Comparison of ENCODE assay signal across 4 fruit fly cellular contexts in the genomic region with DNA sequence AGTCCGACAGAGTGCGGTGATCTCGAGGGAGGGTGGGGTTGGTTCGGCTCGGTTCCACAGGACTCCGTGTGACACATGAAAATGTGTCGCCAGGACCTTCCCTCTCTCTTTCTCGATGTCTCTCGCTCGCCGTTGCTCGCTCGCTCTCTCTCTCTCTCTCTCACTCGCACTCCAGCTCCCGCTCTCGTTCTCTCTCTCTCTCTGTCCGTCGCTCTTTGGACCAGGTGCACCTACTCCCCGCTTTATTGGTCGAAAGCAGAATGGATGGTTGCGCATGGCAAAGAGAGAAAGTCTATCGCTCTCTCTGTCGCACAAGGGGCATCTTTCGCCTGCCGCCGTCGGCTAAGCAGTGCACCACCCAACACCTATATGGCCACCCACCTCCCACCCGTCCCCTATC.
TF ChIP-seq lines count a peak whose summit lies in the region.

No protein-coding gene starts in this region.

- no peak for TF ChIP-seq CTCF in whole organism, embryonic (GFP tag; optimal IDR thresholded peaks at IDR 0.05; lab: Kevin White, UChicago)

TF ChIP-seq in whole organism, embryonic, 481 proteins besides CTCF, POLR2A, EP300 and RAD21 (continues in another document):
- peak; percentile 17 for TF ChIP-seq abd-A (tag; optimal IDR thresholded peaks at IDR 0.05; lab: Kevin White, UChicago)
- TF ChIP-seq CG5180 (GFP tag; optimal IDR thresholded peaks at IDR 0.05; lab: Kevin White, UChicago), result no peak
- no peak for TF ChIP-seq sug (tag; optimal IDR thresholded peaks at IDR 0.05; lab: Kevin White, UChicago)
- TF ChIP-seq tll (GFP tag; optimal IDR thresholded peaks at IDR 0.05; lab: Kevin White, UChicago), result no peak
- TF ChIP-seq aop (GFP tag; IDR thresholded peaks at IDR 0.05; lab: Robert Waterston, UW), result no peak
- TF ChIP-seq CoRest (tag; optimal IDR thresholded peaks at IDR 0.05; lab: Kevin White, UChicago), result no peak
- TF ChIP-seq CG17829 (tag; optimal IDR thresholded peaks at IDR 0.05; lab: Kevin White, UChicago), result no peak
- TF ChIP-seq crp (GFP tag; optimal IDR thresholded peaks at IDR 0.05; lab: Kevin White, UChicago), result no peak
- TF ChIP-seq CG10565 (GFP tag; optimal IDR thresholded peaks at IDR 0.05; lab: Kevin White, UChicago), result no peak
- TF ChIP-seq CG31365 (tag; optimal IDR thresholded peaks at IDR 0.05; lab: Kevin White, UChicago), result peak; percentile 89
- no peak for TF ChIP-seq Scr (GFP tag; IDR thresholded peaks at IDR 0.05; lab: Robert Waterston, UW; ENCODE audit: partially characterized antibody)
- TF ChIP-seq Nf-YB (GFP tag; optimal IDR thresholded peaks at IDR 0.05; lab: Kevin White, UChicago), result peak; percentile 97
- no peak for TF ChIP-seq CG17359 (tag; optimal IDR thresholded peaks at IDR 0.05; lab: Kevin White, UChicago)
- TF ChIP-seq Stat92E (GFP tag; optimal IDR thresholded peaks at IDR 0.05; lab: Kevin White, UChicago), result no peak
- no peak for TF ChIP-seq Eip74EF (GFP tag; optimal IDR thresholded peaks at IDR 0.05; lab: Kevin White, UChicago)
- no peak for TF ChIP-seq Gug (GFP tag; IDR thresholded peaks at IDR 0.05; lab: Robert Waterston, UW)
- no peak for TF ChIP-seq Lim3 (GFP tag; IDR thresholded peaks at IDR 0.05; lab: Robert Waterston, UW)
- no peak for TF ChIP-seq CG8924 (tag; optimal IDR thresholded peaks at IDR 0.05; lab: Kevin White, UChicago)
- TF ChIP-seq CG10462 (GFP tag; optimal IDR thresholded peaks at IDR 0.05; lab: Kevin White, UChicago), result no peak
- peak; percentile 65 for TF ChIP-seq Adf1 (GFP tag; IDR thresholded peaks at IDR 0.05; lab: Robert Waterston, UW)
- TF ChIP-seq Side (GFP tag; optimal IDR thresholded peaks at IDR 0.05; lab: Kevin White, UChicago), result no peak
- TF ChIP-seq vnd (GFP tag; IDR thresholded peaks at IDR 0.05; lab: Robert Waterston, UW; ENCODE audit: partially characterized antibody), result no peak

TF ChIP-seq in whole organism, prepupa, 60 proteins besides CTCF, POLR2A, EP300 and RAD21:
- TF ChIP-seq ss (GFP tag; optimal IDR thresholded peaks at IDR 0.05; lab: Kevin White, UChicago) (peak in 1 of 2 experiments; percentile 12), Ets21C (GFP tag; optimal IDR thresholded peaks at IDR 0.05; lab: Kevin White, UChicago) (no peak), CG10631 (GFP tag; optimal IDR thresholded peaks at IDR 0.05; lab: Kevin White, UChicago) (no peak), eg (GFP tag; IDR thresholded peaks at IDR 0.05; lab: Robert Waterston, UW) (0 out of 3 replicates have a peak, but pooled peaks have one; percentile 22), CG34406 (GFP tag; optimal IDR thresholded peaks at IDR 0.05; lab: Kevin White, UChicago) (no peak)

TF ChIP-seq in whole organism, pupa, 21 proteins besides CTCF, POLR2A, EP300 and RAD21:
- TF ChIP-seq CG12605 (GFP tag; IDR thresholded peaks at IDR 0.05; lab: Robert Waterston, UW), result no peak
- no peak for TF ChIP-seq CG10348 (GFP tag; IDR thresholded peaks at IDR 0.05; lab: Robert Waterston, UW)
- no peak for TF ChIP-seq EcR (GFP tag; optimal IDR thresholded peaks at IDR 0.05; lab: Kevin White, UChicago)
- TF ChIP-seq Pif1B (GFP tag; optimal IDR thresholded peaks at IDR 0.05; lab: Kevin White, UChicago), result no peak
- no peak for TF ChIP-seq CG9948 (tag; optimal IDR thresholded peaks at IDR 0.05; lab: Kevin White, UChicago)
- no peak for TF ChIP-seq gl (tag; optimal IDR thresholded peaks at IDR 0.05; lab: Kevin White, UChicago)
- TF ChIP-seq fd96Ca (GFP tag; IDR thresholded peaks at IDR 0.05; lab: Robert Waterston, UW), result 0 out of 3 replicates have a peak, but pooled peaks have one; percentile 32
- peak; percentile 33; the same call in 1 of the 3 replicates for TF ChIP-seq CG4496 (GFP tag; IDR thresholded peaks at IDR 0.05; lab: Robert Waterston, UW)

TF ChIP-seq in whole organism, wandering third instar larva, 38 proteins besides CTCF, POLR2A, EP300 and RAD21:
- TF ChIP-seq fru (GFP tag; optimal IDR thresholded peaks at IDR 0.05; lab: Kevin White, UChicago) (no peak), Dif (GFP tag; optimal IDR thresholded peaks at IDR 0.05; lab: Kevin White, UChicago; ENCODE audit: partially characterized antibody) (peak; percentile 23), Vsx2 (GFP tag; optimal IDR thresholded peaks at IDR 0.05; lab: Kevin White, UChicago; ENCODE audit: partially characterized antibody) (peak; percentile 12)
TF ChIP-seq in whole organism, wandering third instar larva: peak in this region for 2.
